Fruit fly (Drosophila melanogaster): ENCODE data around the gene Akr1B.

The Akr1B gene

DNA sequence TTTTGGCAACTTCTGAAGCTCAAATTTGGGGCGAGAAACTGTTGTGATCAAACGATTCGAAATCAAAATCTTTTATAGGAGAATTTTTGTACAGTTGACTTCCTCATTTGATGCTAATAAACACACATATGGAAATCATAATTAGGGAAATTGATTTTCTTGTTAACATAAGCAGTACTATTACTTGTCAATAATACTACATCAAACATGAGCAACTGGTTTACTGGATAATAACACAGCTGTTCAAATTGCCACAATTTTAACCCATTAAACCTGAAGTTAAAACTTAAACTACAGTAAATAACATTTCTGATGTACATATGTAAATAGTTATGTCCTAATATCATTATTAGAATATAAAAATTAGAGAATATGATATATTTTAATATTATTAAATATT lies 44.3 kb downstream of the Akr1B start, which contains the start of gene CG43390 (continued):
- no peak for TF ChIP-seq CG8388 (GFP tag; optimal IDR thresholded peaks at IDR 0.05)
- peak; percentile 78 for TF ChIP-seq CG10147 (GFP tag; optimal IDR thresholded peaks at IDR 0.05)
- no peak for TF ChIP-seq Hr78 (GFP tag; optimal IDR thresholded peaks at IDR 0.05)
- no peak for TF ChIP-seq CG17912 (GFP tag; optimal IDR thresholded peaks at IDR 0.05)
- no peak for TF ChIP-seq knrl (GFP tag; IDR thresholded peaks at IDR 0.05; ENCODE audit: partially characterized antibody)
- TF ChIP-seq CG10431 (GFP tag; optimal IDR thresholded peaks at IDR 0.05), result no peak
- peak; percentile 45 for TF ChIP-seq CG12659 (GFP tag; optimal IDR thresholded peaks at IDR 0.05)
- TF ChIP-seq Sox102F (GFP tag; optimal IDR thresholded peaks at IDR 0.05), result peak; percentile 31
- TF ChIP-seq HLH3B (GFP tag; IDR thresholded peaks at IDR 0.05), result no peak
- 0 out of 2 replicates have a peak, but pooled peaks have one; percentile 21 for TF ChIP-seq CG11696 (GFP tag; IDR thresholded peaks at IDR 0.05)
- no peak for TF ChIP-seq NC2β (GFP tag; optimal IDR thresholded peaks at IDR 0.05)
- TF ChIP-seq CG30431 (GFP tag; optimal IDR thresholded peaks at IDR 0.05), result no peak
- no peak for TF ChIP-seq dan (GFP tag; IDR thresholded peaks at IDR 0.05)
- TF ChIP-seq otp (GFP tag; IDR thresholded peaks at IDR 0.05), result no peak
- TF ChIP-seq scrt (GFP tag; optimal IDR thresholded peaks at IDR 0.05), result peak; percentile 39
- TF ChIP-seq fd102C (GFP tag; optimal IDR thresholded peaks at IDR 0.05), result no peak
- no peak for TF ChIP-seq CG18476 (GFP tag; optimal IDR thresholded peaks at IDR 0.05)
- no peak for TF ChIP-seq pnt (GFP tag; optimal IDR thresholded peaks at IDR 0.05)
- no peak for TF ChIP-seq CG34376 (GFP tag; optimal IDR thresholded peaks at IDR 0.05)
- TF ChIP-seq gcm2 (GFP tag; optimal IDR thresholded peaks at IDR 0.05), result no peak
- TF ChIP-seq Pdp1 (GFP tag; optimal IDR thresholded peaks at IDR 0.05), result no peak
- TF ChIP-seq CG4424 (GFP tag; optimal IDR thresholded peaks at IDR 0.05), result no peak
- peak; percentile 52 for TF ChIP-seq odd (GFP tag; optimal IDR thresholded peaks at IDR 0.05)
- TF ChIP-seq CG17568 (GFP tag; optimal IDR thresholded peaks at IDR 0.05), result peak; percentile 62
- TF ChIP-seq tap (tag; optimal IDR thresholded peaks at IDR 0.05), result no peak
- TF ChIP-seq Jarid2 (GFP tag; optimal IDR thresholded peaks at IDR 0.05), result peak; percentile 2
- TF ChIP-seq Ravus (GFP tag; IDR thresholded peaks at IDR 0.05), result no peak
- no peak for TF ChIP-seq pros (GFP tag; optimal IDR thresholded peaks at IDR 0.05)
- peak; percentile 53 for TF ChIP-seq CG6854 (GFP tag; optimal IDR thresholded peaks at IDR 0.05)
- peak; percentile 28; the same call in 1 of the 2 replicates for TF ChIP-seq CG11247 (GFP tag; IDR thresholded peaks at IDR 0.05)
- peak; percentile 12 for TF ChIP-seq CG7839 (tag; optimal IDR thresholded peaks at IDR 0.05)
- TF ChIP-seq Chrac-16 (GFP tag; optimal IDR thresholded peaks at IDR 0.05), result no peak
- peak; percentile 60 for TF ChIP-seq Fer3 (tag; optimal IDR thresholded peaks at IDR 0.05)
- no peak for TF ChIP-seq tgo (GFP tag; IDR thresholded peaks at IDR 0.05)
- TF ChIP-seq chn (GFP tag; optimal IDR thresholded peaks at IDR 0.05), result no peak
- peak; percentile 64 for TF ChIP-seq sd (tag; optimal IDR thresholded peaks at IDR 0.05)
- no peak for TF ChIP-seq oc (tag; optimal IDR thresholded peaks at IDR 0.05)
- TF ChIP-seq CG1529 (GFP tag; optimal IDR thresholded peaks at IDR 0.05), result no peak
- no peak for TF ChIP-seq Vsx1 (GFP tag; optimal IDR thresholded peaks at IDR 0.05)
- no peak for TF ChIP-seq h (optimal IDR thresholded peaks at IDR 0.05)
- no peak for TF ChIP-seq rib (GFP tag; IDR thresholded peaks at IDR 0.05)
- no peak for TF ChIP-seq bsh (GFP tag; optimal IDR thresholded peaks at IDR 0.05)
- no peak for TF ChIP-seq Rx (GFP tag; IDR thresholded peaks at IDR 0.05)
- TF ChIP-seq bab2 (GFP tag; optimal IDR thresholded peaks at IDR 0.05), result peak; percentile 35
- no peak for TF ChIP-seq Stat92E (GFP tag; optimal IDR thresholded peaks at IDR 0.05)
- no peak for TF ChIP-seq CG16815 (GFP tag; optimal IDR thresholded peaks at IDR 0.05)
- peak; percentile 11 for TF ChIP-seq CG1792 (GFP tag; optimal IDR thresholded peaks at IDR 0.05)
- no peak for TF ChIP-seq CG2129 (GFP tag; IDR thresholded peaks at IDR 0.05; ENCODE audit: partially characterized antibody)
- peak; percentile 40 for TF ChIP-seq exex (tag; optimal IDR thresholded peaks at IDR 0.05)
- TF ChIP-seq CG15479 (GFP tag; optimal IDR thresholded peaks at IDR 0.05), result no peak

All from whole organism, embryonic.